Worm (Caenorhabditis elegans) whole organism, L3 larva: ENCODE results near the gene pho-6.

Experiments
- nhr-12 ChIP-seq: fragments of 150-350 bp; optimal IDR thresholded peaks from 2 replicates; lab custom pipeline; 2014; ENCODE audit warnings: missing biosample characterization, missing genetic modification characterization
- pha-4 ChIP-seq: fragments of 150-350 bp; optimal IDR thresholded peaks from 2 replicates; lab custom pipeline; 2014; ENCODE audit warnings: missing biosample characterization, missing genetic modification reagents, missing genetic modification characterization
- zag-1 ChIP-seq: fragments of 150-350 bp; optimal IDR thresholded peaks from 2 replicates; lab custom pipeline; 2014; ENCODE audit warnings: missing biosample characterization, missing genetic modification characterization

ce11 chrV:8387056-8387455 is 7.2 kb downstream of the pho-6 start, which contains the start of gene gcy-7:
- no peak for TF ChIP-seq nhr-12 (tag; lab: Kevin White, UChicago)
- TF ChIP-seq pha-4 (tag; lab: Kevin White, UChicago) = no peak
- no peak for TF ChIP-seq zag-1 (tag; lab: Kevin White, UChicago)
